Worm (Caenorhabditis elegans) whole organism, late embryonic: Measurements from ENCODE around the gene F31F6.1.
A peak's percentile ranks its signal among the peaks of the same experiment; 100 is the strongest.

Experiments
- C08G9.2 ChIP-seq: sonication (generic microtip); optimal IDR thresholded peaks from 2 replicates; lab custom pipeline; 2016; ENCODE audit warnings: mild to moderate bottlenecking, missing genetic modification characterization, moderate library complexity, missing compliant biosample characterization
- F13H6.1 ChIP-seq: sonication (generic microtip); optimal IDR thresholded peaks from 2 replicates; lab custom pipeline; 2016; ENCODE audit warnings: missing genetic modification characterization, missing compliant biosample characterization
- ceh-14 ChIP-seq: sonication (generic microtip); optimal IDR thresholded peaks from 2 replicates; lab custom pipeline; 2016; ENCODE audit warnings: missing genotype, missing genetic modification characterization, missing compliant biosample characterization
- ceh-18 ChIP-seq: sonication (generic microtip); optimal IDR thresholded peaks from 2 replicates; lab custom pipeline; 2016; ENCODE audit warnings: missing genetic modification characterization, missing compliant biosample characterization
- ceh-19 ChIP-seq: fragments of 200-800 bp; sonication (Bioruptor generic); optimal IDR thresholded peaks from 2 replicates; lab custom pipeline; 2018; ENCODE audit warnings: mild to moderate bottlenecking, missing genetic modification characterization, missing compliant biosample characterization
- ceh-2 ChIP-seq: sonication (generic microtip); optimal IDR thresholded peaks from 2 replicates; lab custom pipeline; 2016; ENCODE audit warnings: missing genotype, missing genetic modification characterization, missing compliant biosample characterization
- ceh-30 ChIP-seq: fragments of 150-350 bp; optimal IDR thresholded peaks from 2 replicates; lab custom pipeline; 2014; ENCODE audit warnings: missing biosample characterization, missing genetic modification characterization
- ceh-31 ChIP-seq: sonication (generic microtip); optimal IDR thresholded peaks from 2 replicates; lab custom pipeline; 2016; ENCODE audit warnings: missing genetic modification characterization, missing compliant biosample characterization
- ceh-34 ChIP-seq: sonication (generic microtip); optimal IDR thresholded peaks from 2 replicates; lab custom pipeline; 2016; ENCODE audit warnings: mild to moderate bottlenecking, missing genetic modification characterization, missing compliant biosample characterization
- ceh-9 ChIP-seq: sonication (generic microtip); optimal IDR thresholded peaks from 2 replicates; lab custom pipeline; 2016; ENCODE audit warnings: mild to moderate bottlenecking, missing genetic modification characterization, inconsistent platforms, missing compliant biosample characterization
- che-1 ChIP-seq: sonication (generic microtip); optimal IDR thresholded peaks from 2 replicates; lab custom pipeline; 2016; ENCODE audit warnings: mild to moderate bottlenecking, missing genetic modification characterization, missing compliant biosample characterization
- dmd-4 ChIP-seq: sonication (generic microtip); optimal IDR thresholded peaks from 2 replicates; lab custom pipeline; 2016; ENCODE audit warnings: borderline replicate concordance, missing genetic modification characterization, missing compliant biosample characterization
- dve-1 ChIP-seq: sonication (generic microtip); optimal IDR thresholded peaks from 2 replicates; lab custom pipeline; 2017; ENCODE audit warnings: antibody characterized with exemption, mild to moderate bottlenecking, missing genetic modification characterization, missing compliant biosample characterization
- elt-2 ChIP-seq: sonication (generic microtip); optimal IDR thresholded peaks from 2 replicates; lab custom pipeline; 2016; ENCODE audit warnings: missing genetic modification reagents, missing genetic modification characterization, missing compliant biosample characterization
- elt-4 ChIP-seq: sonication (generic microtip); optimal IDR thresholded peaks from 2 replicates; lab custom pipeline; 2016; ENCODE audit warnings: missing genetic modification characterization, missing compliant biosample characterization
- eyg-1 ChIP-seq: sonication (generic microtip); optimal IDR thresholded peaks from 2 replicates; lab custom pipeline; 2016; ENCODE audit warnings: missing genotype, missing genetic modification characterization, missing compliant biosample characterization
- fkh-6 ChIP-seq: sonication (generic microtip); optimal IDR thresholded peaks from 2 replicates; lab custom pipeline; 2016; ENCODE audit warnings: missing genetic modification characterization, missing compliant biosample characterization
- hlh-13 ChIP-seq: fragments of 200-800 bp; sonication (Bioruptor generic); optimal IDR thresholded peaks from 2 replicates; lab custom pipeline; 2018; ENCODE audit warnings: mild to moderate bottlenecking, missing genetic modification characterization, missing compliant biosample characterization
- hlh-30 ChIP-seq: sonication (generic microtip); optimal IDR thresholded peaks from 2 replicates; lab custom pipeline; 2017; ENCODE audit warnings: antibody characterized with exemption, missing genetic modification characterization, missing compliant biosample characterization; ENCODE audit not compliant: insufficient read depth
- hlh-8 ChIP-seq: sonication (generic microtip); optimal IDR thresholded peaks from 2 replicates; lab custom pipeline; 2016; ENCODE audit warnings: missing genotype, missing genetic modification characterization, missing compliant biosample characterization
- lim-6 ChIP-seq: sonication (generic microtip); optimal IDR thresholded peaks from 2 replicates; lab custom pipeline; 2016; ENCODE audit warnings: missing genetic modification characterization, missing compliant biosample characterization
- lin-11 ChIP-seq: fragments of 200-800 bp; sonication (Bioruptor generic); optimal IDR thresholded peaks from 2 replicates; lab custom pipeline; 2018; ENCODE audit warnings: mild to moderate bottlenecking, missing genetic modification characterization, missing compliant biosample characterization
- madf-2 ChIP-seq: sonication (generic microtip); optimal IDR thresholded peaks from 2 replicates; lab custom pipeline; 2017; ENCODE audit warnings: missing genetic modification characterization, missing compliant biosample characterization
- nfya-1 ChIP-seq: sonication (generic microtip); optimal IDR thresholded peaks from 2 replicates; lab custom pipeline; 2017; ENCODE audit warnings: missing genetic modification characterization, mild to moderate bottlenecking, missing compliant biosample characterization, antibody characterized with exemption, moderate library complexity
- pag-3 ChIP-seq: sonication (generic microtip); optimal IDR thresholded peaks from 2 replicates; lab custom pipeline; 2016; ENCODE audit warnings: missing compliant biosample characterization, missing genetic modification characterization, borderline replicate concordance
- pha-2 ChIP-seq: sonication (generic microtip); optimal IDR thresholded peaks from 2 replicates; lab custom pipeline; 2017; ENCODE audit warnings: mild to moderate bottlenecking, missing genetic modification characterization, missing compliant biosample characterization
- pros-1 ChIP-seq: fragments of 150-350 bp; optimal IDR thresholded peaks from 2 replicates; lab custom pipeline; 2014; ENCODE audit warnings: missing biosample characterization, missing genetic modification reagents, missing genetic modification characterization
- ref-2 ChIP-seq: sonication (generic microtip); optimal IDR thresholded peaks from 2 replicates; lab custom pipeline; 2016; ENCODE audit warnings: missing genetic modification characterization, missing compliant biosample characterization
- rnt-1 ChIP-seq: sonication (generic microtip); optimal IDR thresholded peaks from 2 replicates; lab custom pipeline; 2016; ENCODE audit warnings: missing genetic modification characterization, missing compliant biosample characterization
- sdc-2 ChIP-seq: sonication (generic microtip); optimal IDR thresholded peaks from 2 replicates; lab custom pipeline; 2016; ENCODE audit warnings: missing genotype, missing genetic modification characterization, missing compliant biosample characterization
- sox-2 ChIP-seq: fragments of 200-800 bp; sonication (Bioruptor generic); IDR thresholded peaks from 2 replicates; pipeline ENCODE4 v1.3.6; 2022; ENCODE audit warnings: missing genetic modification reagents, missing genetic modification characterization, missing compliant biosample characterization
- syd-9 ChIP-seq: sonication (generic microtip); optimal IDR thresholded peaks from 2 replicates; lab custom pipeline; 2016; ENCODE audit warnings: mild to moderate bottlenecking, missing genetic modification characterization, moderate library complexity, missing compliant biosample characterization
- tbx-2 ChIP-seq: sonication (generic microtip); optimal IDR thresholded peaks from 2 replicates; lab custom pipeline; 2016; ENCODE audit warnings: missing genetic modification characterization, missing compliant biosample characterization
- tbx-7 ChIP-seq: sonication (generic microtip); optimal IDR thresholded peaks from 2 replicates; lab custom pipeline; 2016; ENCODE audit warnings: missing genotype, missing genetic modification characterization, missing compliant biosample characterization
- unc-3 ChIP-seq, 2 experiments: fragments of 200-800 bp in 1 of 2; sonication (Bioruptor generic) in 1 of 2; sonication (generic microtip) in 1 of 2; conservative IDR thresholded peaks in 1 of 2; optimal IDR thresholded peaks in 1 of 2; 2 replicates each; pipeline versions ENCODE4 v1.3.6 to Lab custom; 2016 to 2022; ENCODE audit warnings: missing compliant biosample characterization in 2 of 2, missing genetic modification characterization in 2 of 2, missing genetic modification reagents in 1 of 2
- unc-42 ChIP-seq: sonication (generic microtip); optimal IDR thresholded peaks from 2 replicates; lab custom pipeline; 2016; ENCODE audit warnings: missing genotype, missing genetic modification characterization, missing compliant biosample characterization
- unc-55 ChIP-seq: sonication (generic microtip); optimal IDR thresholded peaks from 2 replicates; lab custom pipeline; 2017; ENCODE audit warnings: missing biosample characterization, missing genetic modification reagents, missing genetic modification characterization

Gene F31F6.1

ce11 chrX:14842846-14843369 is 25.2 kb downstream of the F31F6.1 start:
- no peak for TF ChIP-seq ceh-9 (tag; lab: Kevin White, UChicago)

DNA sequence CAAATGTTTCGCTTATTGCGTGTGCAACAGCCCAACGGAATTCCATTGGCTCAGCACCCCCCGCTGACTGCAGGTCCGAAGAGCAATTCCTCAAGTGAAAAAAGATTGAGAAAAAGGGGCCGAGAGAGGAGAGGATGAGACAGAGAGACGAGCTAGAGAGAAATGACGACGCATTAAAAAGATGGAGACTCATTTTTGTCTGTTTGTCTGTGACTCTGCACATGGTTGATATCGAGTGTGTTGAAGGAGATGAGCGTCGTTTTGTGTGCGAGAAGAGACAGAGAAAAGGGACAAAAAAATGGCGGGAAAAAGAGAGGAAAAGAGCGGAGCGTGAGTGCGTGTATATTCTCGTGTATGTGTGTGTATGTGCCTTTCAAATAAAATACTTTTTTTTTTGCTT is 27.1 kb downstream of the F31F6.1 start:
- no peak for TF ChIP-seq ceh-30 (tag; lab: Kevin White, UChicago)
- TF ChIP-seq hlh-13 = no peak
- peak; percentile 52 for TF ChIP-seq pros-1 (tag; lab: Kevin White, UChicago)
- TF ChIP-seq sox-2 (GFP tag; lab: Robert Waterston, UW) = no peak
- TF ChIP-seq unc-55 (GFP tag; lab: Kevin White, UChicago) = peak; percentile 41
- TF ChIP-seq sdc-2 (tag; lab: Kevin White, UChicago) = peak; percentile 79
- peak; percentile 23 for TF ChIP-seq ceh-2
- TF ChIP-seq unc-42 (tag; lab: Kevin White, UChicago) = peak; percentile 93
- TF ChIP-seq madf-2 = no peak
- peak; percentile 91 for TF ChIP-seq tbx-2 (tag; lab: Kevin White, UChicago)
- TF ChIP-seq lim-6 (tag; lab: Kevin White, UChicago) = peak; percentile 41
- peak; percentile 82 for TF ChIP-seq hlh-30 (tag; lab: Kevin White, UChicago)
- peak; percentile 43 for TF ChIP-seq hlh-8 (tag; lab: Kevin White, UChicago)
- peak; percentile 67 for TF ChIP-seq dve-1 (tag; lab: Kevin White, UChicago)
- peak; percentile 46 for TF ChIP-seq pha-2 (tag; lab: Kevin White, UChicago)
- peak; percentile 14 for TF ChIP-seq F13H6.1 (tag; lab: Kevin White, UChicago)
- TF ChIP-seq fkh-6 = peak; percentile 21
- TF ChIP-seq C08G9.2 = peak; percentile 46
- TF ChIP-seq lin-11 (tag; lab: Kevin White, UChicago) = no peak
- peak; percentile 58 for TF ChIP-seq pag-3 (tag; lab: Kevin White, UChicago)
- no peak for TF ChIP-seq elt-4
- peak; percentile 91 for TF ChIP-seq ceh-31 (tag; lab: Kevin White, UChicago)
- peak; percentile 76 for TF ChIP-seq ceh-14
- TF ChIP-seq unc-3 (GFP tag; conservative IDR thresholded peaks at IDR 0.05; lab: Robert Waterston, UW) = no peak
- peak; percentile 14 for TF ChIP-seq unc-3 (tag; optimal IDR thresholded peaks at IDR 0.05; lab: Kevin White, UChicago)
- TF ChIP-seq eyg-1 (tag; lab: Kevin White, UChicago) = no peak
- peak; percentile 74 for TF ChIP-seq rnt-1 (tag; lab: Kevin White, UChicago)
- TF ChIP-seq ref-2 (tag; lab: Kevin White, UChicago) = peak; percentile 68
- TF ChIP-seq dmd-4 = peak; percentile 29
- peak; percentile 44 for TF ChIP-seq syd-9 (tag; lab: Kevin White, UChicago)
- peak; percentile 35 for TF ChIP-seq ceh-19 (GFP tag; lab: Kevin White, UChicago)
- peak; percentile 90 for TF ChIP-seq nfya-1 (tag; lab: Kevin White, UChicago)
- TF ChIP-seq ceh-34 (tag; lab: Kevin White, UChicago) = peak; percentile 56
- peak; percentile 95 for TF ChIP-seq ceh-18 (tag; lab: Kevin White, UChicago)
- no peak for TF ChIP-seq tbx-7 (tag; lab: Kevin White, UChicago)
- TF ChIP-seq elt-2 (tag; lab: Kevin White, UChicago) = peak; percentile 64
- TF ChIP-seq, all 69 proteins: peak for 27

ce11 chrX:14838339-14838738 is 29.8 kb downstream of the F31F6.1 start:
- TF ChIP-seq madf-2 (no peak), che-1 (tag; lab: Kevin White, UChicago) (no peak), unc-42 (tag; lab: Kevin White, UChicago) (peak; percentile 71)
